Worm (Caenorhabditis elegans): ENCODE results near the gene ZK686.3.

ZK686.3 gene

ce11 chrIII:7718318-7718717 is 50.5 kb downstream of the ZK686.3 start (continued):
- TF ChIP-seq isw-1 (GFP tag; IDR thresholded peaks at IDR 0.05): no peak
- TF ChIP-seq unc-62 (GFP tag; optimal IDR thresholded peaks at IDR 0.05): no peak
- no peak for TF ChIP-seq aly-2 (tag; optimal IDR thresholded peaks at IDR 0.05)
- TF ChIP-seq lin-13 (GFP tag; optimal IDR thresholded peaks at IDR 0.05): peak; percentile 84
- TF ChIP-seq nhr-76 (tag; optimal IDR thresholded peaks at IDR 0.05): no peak
- no peak for TF ChIP-seq ceh-63 (GFP tag; optimal IDR thresholded peaks at IDR 0.05)
- peak; percentile 74 for TF ChIP-seq nhr-237 (tag; optimal IDR thresholded peaks at IDR 0.05)
- peak; percentile 88 for TF ChIP-seq mep-1 (tag; optimal IDR thresholded peaks at IDR 0.05)
- TF ChIP-seq fkh-10 (GFP tag; optimal IDR thresholded peaks at IDR 0.05): no peak
- no peak for TF ChIP-seq grh-1 (GFP tag; IDR thresholded peaks at IDR 0.05)
- peak; percentile 68 for TF ChIP-seq ztf-4 (tag; optimal IDR thresholded peaks at IDR 0.05)
- TF ChIP-seq ces-1 (GFP tag; optimal IDR thresholded peaks at IDR 0.05): no peak
- TF ChIP-seq efl-3 (GFP tag; optimal IDR thresholded peaks at IDR 0.05): no peak
- no peak for TF ChIP-seq ceh-8 (GFP tag; optimal IDR thresholded peaks at IDR 0.05)
- TF ChIP-seq alr-1 (tag; optimal IDR thresholded peaks at IDR 0.05; ENCODE audit: borderline replicate concordance): no peak
- TF ChIP-seq nhr-20 (tag; optimal IDR thresholded peaks at IDR 0.05): peak; percentile 88
- TF ChIP-seq unc-130 (tag; optimal IDR thresholded peaks at IDR 0.05): peak; percentile 62
- TF ChIP-seq dsc-1 (tag; optimal IDR thresholded peaks at IDR 0.05): peak; percentile 19
- TF ChIP-seq aha-1 (tag; optimal IDR thresholded peaks at IDR 0.05): no peak
- TF ChIP-seq ztf-11 (tag; optimal IDR thresholded peaks at IDR 0.05): no peak
- peak; percentile 37 for TF ChIP-seq C16A3.4 (tag; optimal IDR thresholded peaks at IDR 0.05)
- peak; percentile 64 to 73 for TF ChIP-seq lsy-2 (tag; optimal IDR thresholded peaks at IDR 0.05)
- TF ChIP-seq zag-1 (tag; optimal IDR thresholded peaks at IDR 0.05): no peak
- no peak for TF ChIP-seq Y116A8C.19 (tag; optimal IDR thresholded peaks at IDR 0.05; ENCODE audit: borderline replicate concordance)
- TF ChIP-seq lin-14 (GFP tag; optimal IDR thresholded peaks at IDR 0.05): peak; percentile 99
- peak; percentile 18 for TF ChIP-seq lin-15B (tag; optimal IDR thresholded peaks at IDR 0.05)
- TF ChIP-seq fkh-8 (tag; optimal IDR thresholded peaks at IDR 0.05): no peak
- TF ChIP-seq sup-37 (GFP tag; optimal IDR thresholded peaks at IDR 0.05): no peak
- TF ChIP-seq hlh-4 (tag; optimal IDR thresholded peaks at IDR 0.05): no peak
- peak; percentile 67 to 72 for TF ChIP-seq lin-35 (GFP tag; optimal IDR thresholded peaks at IDR 0.05)
- TF ChIP-seq xbp-1 (tag; optimal IDR thresholded peaks at IDR 0.05): peak; percentile 47
- peak; percentile 53 for TF ChIP-seq nhr-90 (tag; optimal IDR thresholded peaks at IDR 0.05; ENCODE audit: poor library complexity)
- TF ChIP-seq rnt-1 (tag; optimal IDR thresholded peaks at IDR 0.05): peak; percentile 67
- no peak for TF ChIP-seq nhr-12 (tag; optimal IDR thresholded peaks at IDR 0.05)
- no peak for TF ChIP-seq mab-9 (GFP tag; IDR thresholded peaks at IDR 0.05)
- TF ChIP-seq fkh-4 (tag; optimal IDR thresholded peaks at IDR 0.05; ENCODE audit: borderline replicate concordance): no peak
- TF ChIP-seq pag-3 (tag; optimal IDR thresholded peaks at IDR 0.05; ENCODE audit: borderline replicate concordance, insufficient read depth): peak; percentile 14
- no peak for TF ChIP-seq nhr-28 (tag; optimal IDR thresholded peaks at IDR 0.05)
- TF ChIP-seq egl-27 (tag; optimal IDR thresholded peaks at IDR 0.05): no peak
- TF ChIP-seq irx-1 (tag; optimal IDR thresholded peaks at IDR 0.05): no peak
- no peak for TF ChIP-seq sox-4 (tag; optimal IDR thresholded peaks at IDR 0.05)
- no peak for TF ChIP-seq pax-3 (tag; optimal IDR thresholded peaks at IDR 0.05)
- no peak for TF ChIP-seq ceh-90 (tag; optimal IDR thresholded peaks at IDR 0.05)
- TF ChIP-seq ets-5 (GFP tag; IDR thresholded peaks at IDR 0.05): no peak
- peak; percentile 86 for TF ChIP-seq nhr-71 (tag; optimal IDR thresholded peaks at IDR 0.05)
- peak; percentile 27 for TF ChIP-seq lir-3 (tag; optimal IDR thresholded peaks at IDR 0.05; ENCODE audit: poor library complexity)
- TF ChIP-seq lin-39 (tag; optimal IDR thresholded peaks at IDR 0.05): no peak
- no peak for TF ChIP-seq zip-4 (GFP tag; optimal IDR thresholded peaks at IDR 0.05)
- TF ChIP-seq vab-15 (tag; optimal IDR thresholded peaks at IDR 0.05): no peak
- TF ChIP-seq swsn-7 (tag; optimal IDR thresholded peaks at IDR 0.05): peak; percentile 49
- peak; percentile 57 for TF ChIP-seq ama-1 (optimal IDR thresholded peaks at IDR 0.05)
- TF ChIP-seq sptf-1 (tag; optimal IDR thresholded peaks at IDR 0.05): no peak

Measured in whole organism, L1 larva.